Worm (Caenorhabditis elegans) whole organism, young adult: ENCODE results near the gene Y69H2.7.

ENCODE experiments used
- B0019.2 ChIP-seq: fragments of 200-800 bp; sonication (Bioruptor generic); conservative IDR thresholded peaks from 2 replicates; pipeline ENCODE4 v1.3.6; 2022; ENCODE audit warnings: missing genetic modification reagents, missing genetic modification characterization, missing compliant biosample characterization
- B0336.3 ChIP-seq: fragments of 200-800 bp; sonication (Bioruptor generic); IDR thresholded peaks from 2 replicates; pipeline ENCODE4 v1.3.6; 2022; ENCODE audit warnings: missing genetic modification characterization, missing compliant biosample characterization
- C06A6.2 ChIP-seq: fragments of 200-800 bp; sonication (Bioruptor generic); conservative IDR thresholded peaks from 2 replicates; pipeline ENCODE4 v1.3.6; 2022; ENCODE audit warnings: missing genetic modification characterization, missing compliant biosample characterization
- C17E4.6 ChIP-seq: fragments of 200-800 bp; sonication (Bioruptor generic); IDR thresholded peaks from 2 replicates; pipeline ENCODE4 v1.3.6; 2022; ENCODE audit warnings: missing genetic modification reagents, missing genetic modification characterization, missing compliant biosample characterization
- F23B12.7 ChIP-seq: sonication (generic microtip); optimal IDR thresholded peaks from 2 replicates; lab custom pipeline; 2017; ENCODE audit warnings: missing genetic modification characterization, mild to moderate bottlenecking, missing compliant biosample characterization, antibody characterized with exemption, moderate library complexity; ENCODE audit not compliant: insufficient read depth
- F33H1.4 ChIP-seq: fragments of 200-800 bp; sonication (Bioruptor generic); IDR thresholded peaks from 2 replicates; pipeline ENCODE4 v1.3.6; 2022; ENCODE audit warnings: missing genetic modification reagents, missing genetic modification characterization, missing compliant biosample characterization
- F37B4.10 ChIP-seq: fragments of 200-800 bp; sonication (Bioruptor generic); IDR thresholded peaks from 2 replicates; pipeline ENCODE4 v1.3.6; 2022; ENCODE audit warnings: missing genetic modification characterization, missing compliant biosample characterization
- T26A5.8 ChIP-seq: sonication (generic microtip); optimal IDR thresholded peaks from 2 replicates; lab custom pipeline; 2016; ENCODE audit warnings: missing genetic modification characterization, missing compliant biosample characterization
- Y53G8AR.9 ChIP-seq: fragments of 200-800 bp; sonication (Bioruptor generic); conservative IDR thresholded peaks from 2 replicates; pipeline ENCODE4 v1.3.6; 2022; ENCODE audit warnings: missing genetic modification reagents, missing genetic modification characterization, missing compliant biosample characterization
- Y79H2A.3 ChIP-seq: fragments of 200-800 bp; sonication (Bioruptor generic); conservative IDR thresholded peaks from 2 replicates; pipeline ENCODE4 v1.3.6; 2022; ENCODE audit warnings: missing genetic modification reagents, missing genetic modification characterization, missing compliant biosample characterization
- ama-1 ChIP-seq, 3 experiments: fragments of 150-350 bp in 1 of 3; sonication (generic microtip) in 2 of 3; optimal IDR thresholded peaks; 2 replicates each; lab custom pipeline; 2014 to 2018; ENCODE audit warnings: missing biosample characterization in 2 of 3, missing genetic modification characterization in 2 of 3, missing genetic modification reagents in 2 of 3
- aptf-3 ChIP-seq: fragments of 200-800 bp; sonication (Bioruptor generic); IDR thresholded peaks from 2 replicates; pipeline ENCODE4 v1.3.6; 2022; ENCODE audit warnings: missing genetic modification characterization, missing compliant biosample characterization
- bed-2 ChIP-seq: fragments of 200-800 bp; sonication (Bioruptor generic); IDR thresholded peaks from 2 replicates; pipeline ENCODE4 v1.3.6; 2022; ENCODE audit warnings: missing genetic modification reagents, missing genetic modification characterization, missing compliant biosample characterization
- ceh-100 ChIP-seq: fragments of 200-800 bp; sonication (Bioruptor generic); IDR thresholded peaks from 2 replicates; pipeline ENCODE4 v1.3.6; 2022; ENCODE audit warnings: missing genetic modification reagents, missing genetic modification characterization, missing compliant biosample characterization
- ceh-27 ChIP-seq: fragments of 200-800 bp; sonication (Bioruptor generic); optimal IDR thresholded peaks from 2 replicates; lab custom pipeline; 2018; ENCODE audit warnings: mild to moderate bottlenecking, missing genetic modification characterization, moderate library complexity, missing compliant biosample characterization
- ceh-58 ChIP-seq: fragments of 200-800 bp; sonication (Bioruptor generic); IDR thresholded peaks from 2 replicates; pipeline ENCODE4 v1.3.6; 2022; ENCODE audit warnings: missing genetic modification characterization, missing compliant biosample characterization
- ceh-79 ChIP-seq: sonication (generic microtip); optimal IDR thresholded peaks from 2 replicates; lab custom pipeline; 2017; ENCODE audit warnings: mild to moderate bottlenecking, missing genetic modification characterization, missing compliant biosample characterization
- ceh-91 ChIP-seq: fragments of 200-800 bp; sonication (Bioruptor generic); IDR thresholded peaks from 2 replicates; pipeline ENCODE4 v1.3.6; 2022; ENCODE audit warnings: missing genetic modification reagents, missing genetic modification characterization, missing compliant biosample characterization
- die-1 ChIP-seq: sonication (generic microtip); optimal IDR thresholded peaks from 2 replicates; lab custom pipeline; 2016; ENCODE audit warnings: missing genotype, mild to moderate bottlenecking, missing genetic modification characterization, missing compliant biosample characterization
- dpff-1 ChIP-seq: sonication (generic microtip); optimal IDR thresholded peaks from 2 replicates; lab custom pipeline; 2017; ENCODE audit warnings: mild to moderate bottlenecking, missing genetic modification characterization, missing compliant biosample characterization
- dpl-1 ChIP-seq: fragments of 150-350 bp; optimal IDR thresholded peaks from 2 replicates; lab custom pipeline; 2014; ENCODE audit warnings: missing biosample characterization, missing genetic modification reagents, missing genetic modification characterization
- egl-18 ChIP-seq: fragments of 200-800 bp; sonication (Bioruptor generic); IDR thresholded peaks from 2 replicates; pipeline ENCODE4 v1.3.6; 2022; ENCODE audit warnings: missing genetic modification reagents, missing genetic modification characterization, missing compliant biosample characterization
- egl-44 ChIP-seq: fragments of 200-800 bp; sonication (Bioruptor generic); IDR thresholded peaks from 2 replicates; pipeline ENCODE4 v1.3.6; 2022; ENCODE audit warnings: missing genetic modification reagents, missing genetic modification characterization, missing compliant biosample characterization
- egrh-3 ChIP-seq: fragments of 200-800 bp; sonication (Bioruptor generic); IDR thresholded peaks from 2 replicates; pipeline ENCODE4 v1.3.6; 2022; ENCODE audit warnings: missing genetic modification reagents, missing genetic modification characterization, missing compliant biosample characterization
- ekl-4 ChIP-seq: fragments of 200-800 bp; sonication (Bioruptor generic); IDR thresholded peaks from 2 replicates; pipeline ENCODE4 v1.3.6; 2022; ENCODE audit warnings: missing genetic modification reagents, missing genetic modification characterization, missing compliant biosample characterization
- ets-4 ChIP-seq: fragments of 200-800 bp; sonication (Bioruptor generic); optimal IDR thresholded peaks from 2 replicates; lab custom pipeline; 2018; ENCODE audit warnings: mild to moderate bottlenecking, missing genetic modification characterization, missing compliant biosample characterization
- fkh-3 ChIP-seq: sonication (generic microtip); optimal IDR thresholded peaks from 2 replicates; lab custom pipeline; 2016; ENCODE audit warnings: mild to moderate bottlenecking, missing genetic modification characterization, missing compliant biosample characterization
- hlh-12 ChIP-seq: sonication (generic microtip); optimal IDR thresholded peaks from 2 replicates; lab custom pipeline; 2016; ENCODE audit warnings: missing genetic modification characterization, missing compliant biosample characterization
- hrde-1 ChIP-seq: sonication (generic microtip); optimal IDR thresholded peaks from 2 replicates; lab custom pipeline; 2016; ENCODE audit warnings: missing genetic modification characterization, mild to moderate bottlenecking, missing compliant biosample characterization, moderate library complexity, missing genotype, missing genetic modification reagents, borderline replicate concordance
- lin-26 ChIP-seq: fragments of 200-800 bp; sonication (Bioruptor generic); IDR thresholded peaks from 2 replicates; pipeline ENCODE4 v1.3.6; 2022; ENCODE audit warnings: missing genetic modification reagents, missing genetic modification characterization, missing compliant biosample characterization
- lin-40 ChIP-seq: sonication (generic microtip); optimal IDR thresholded peaks from 2 replicates; lab custom pipeline; 2016; ENCODE audit warnings: missing genetic modification characterization, mild to moderate bottlenecking, missing compliant biosample characterization, missing genotype, missing genetic modification reagents
- lin-54 ChIP-seq: fragments of 200-800 bp; sonication (Bioruptor generic); optimal IDR thresholded peaks from 2 replicates; lab custom pipeline; 2018; ENCODE audit warnings: mild to moderate bottlenecking, missing genetic modification characterization, missing compliant biosample characterization
- madf-3 ChIP-seq: fragments of 200-800 bp; sonication (Bioruptor generic); IDR thresholded peaks from 2 replicates; pipeline ENCODE4 v1.3.6; 2022; ENCODE audit warnings: missing genetic modification reagents, missing genetic modification characterization, missing compliant biosample characterization
- mel-28 ChIP-seq: sonication (generic microtip); optimal IDR thresholded peaks from 2 replicates; lab custom pipeline; 2016; ENCODE audit warnings: borderline replicate concordance, mild to moderate bottlenecking, missing genetic modification characterization, missing compliant biosample characterization
- mxl-1 ChIP-seq: sonication (generic microtip); optimal IDR thresholded peaks from 2 replicates; lab custom pipeline; 2016; ENCODE audit warnings: missing genetic modification characterization, missing compliant biosample characterization
- nfya-1 ChIP-seq: sonication (generic microtip); optimal IDR thresholded peaks from 2 replicates; lab custom pipeline; 2017; ENCODE audit warnings: antibody characterized with exemption, missing compliant biosample characterization, missing genetic modification characterization, borderline replicate concordance; ENCODE audit not compliant: insufficient read depth
- nhr-120 ChIP-seq: fragments of 200-800 bp; sonication (Bioruptor generic); IDR thresholded peaks from 2 replicates; pipeline ENCODE4 v1.3.6; 2022; ENCODE audit warnings: missing genetic modification characterization, missing compliant biosample characterization
- nhr-179 ChIP-seq: sonication (generic microtip); optimal IDR thresholded peaks from 2 replicates; lab custom pipeline; 2016; ENCODE audit warnings: mild to moderate bottlenecking, missing genetic modification characterization, missing compliant biosample characterization
- nhr-90 ChIP-seq: sonication (generic microtip); optimal IDR thresholded peaks from 2 replicates; lab custom pipeline; 2016; ENCODE audit warnings: missing genotype, mild to moderate bottlenecking, missing genetic modification characterization, missing compliant biosample characterization
- repo-1 ChIP-seq: sonication (generic microtip); optimal IDR thresholded peaks from 2 replicates; lab custom pipeline; 2017; ENCODE audit warnings: mild to moderate bottlenecking, missing genetic modification characterization, missing compliant biosample characterization
- snpc-1.1 ChIP-seq: sonication (generic microtip); optimal IDR thresholded peaks from 2 replicates; lab custom pipeline; 2017; ENCODE audit warnings: missing genetic modification characterization, mild to moderate bottlenecking, missing compliant biosample characterization, antibody characterized with exemption, moderate library complexity, missing genotype, missing genetic modification reagents; ENCODE audit not compliant: insufficient read depth
- snpc-4 ChIP-seq, 5 experiments: fragments of 150-350 bp in 1 of 5; sonication (generic microtip) in 4 of 5; optimal IDR thresholded peaks; 2 replicates each; lab custom pipeline; 2014 to 2018; ENCODE audit warnings: missing genetic modification characterization in 5 of 5, missing biosample characterization in 3 of 5, antibody characterized with exemption in 2 of 5, mild to moderate bottlenecking in 2 of 5, missing compliant biosample characterization in 2 of 5, missing genotype in 2 of 5, moderate library complexity in 2 of 5, missing genetic modification reagents in 1 of 5
- somi-1 ChIP-seq: fragments of 200-800 bp; sonication (Bioruptor generic); optimal IDR thresholded peaks from 2 replicates; lab custom pipeline; 2018; ENCODE audit warnings: mild to moderate bottlenecking, missing genetic modification characterization, missing compliant biosample characterization
- ztf-18 ChIP-seq: sonication (generic microtip); optimal IDR thresholded peaks from 2 replicates; lab custom pipeline; 2016; ENCODE audit warnings: missing genotype, mild to moderate bottlenecking, missing genetic modification characterization, missing compliant biosample characterization
- ztf-26 ChIP-seq: sonication (generic microtip); optimal IDR thresholded peaks from 2 replicates; lab custom pipeline; 2017; ENCODE audit warnings: missing genetic modification characterization, missing compliant biosample characterization
- ztf-6 ChIP-seq: fragments of 200-800 bp; sonication (Bioruptor generic); IDR thresholded peaks from 2 replicates; pipeline ENCODE4 v1.3.6; 2022; ENCODE audit warnings: missing genetic modification reagents, missing genetic modification characterization, missing compliant biosample characterization

Y69H2.7 gene

DNA sequence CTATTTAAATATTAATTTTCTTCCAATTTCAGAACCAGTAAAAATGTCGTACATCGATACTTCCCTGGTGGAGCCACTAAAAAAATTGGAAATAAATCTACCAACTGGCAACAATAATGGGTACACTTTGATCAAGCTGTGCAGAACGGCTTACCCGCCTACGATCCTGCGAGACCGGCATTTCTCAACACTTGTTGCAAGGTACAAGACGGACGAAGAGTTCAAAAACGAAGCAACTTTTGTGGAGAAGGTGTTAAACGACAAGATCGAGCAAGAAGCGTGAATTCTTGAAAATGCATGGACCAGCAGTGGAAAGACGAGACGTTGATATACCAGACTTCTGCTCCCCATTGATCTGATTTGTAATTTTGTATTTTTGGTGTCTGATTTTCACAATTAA is 21.6 kb downstream of the Y69H2.7 start:
- TF ChIP-seq B0019.2 (GFP tag; lab: Robert Waterston, UW) (no peak), nfya-1 (peak; percentile 41), nhr-120 (GFP tag; lab: Robert Waterston, UW) (peak; percentile 78; the same call in 1 of the 2 replicates), fkh-3 (tag; lab: Kevin White, UChicago) (no peak), ekl-4 (GFP tag; lab: Robert Waterston, UW) (no peak), ztf-18 (tag; lab: Kevin White, UChicago) (no peak), aptf-3 (GFP tag; lab: Robert Waterston, UW) (peak; percentile 32; the same call in 1 of the 2 replicates)
- TF ChIP-seq, all 124 proteins: peak for 3

DNA sequence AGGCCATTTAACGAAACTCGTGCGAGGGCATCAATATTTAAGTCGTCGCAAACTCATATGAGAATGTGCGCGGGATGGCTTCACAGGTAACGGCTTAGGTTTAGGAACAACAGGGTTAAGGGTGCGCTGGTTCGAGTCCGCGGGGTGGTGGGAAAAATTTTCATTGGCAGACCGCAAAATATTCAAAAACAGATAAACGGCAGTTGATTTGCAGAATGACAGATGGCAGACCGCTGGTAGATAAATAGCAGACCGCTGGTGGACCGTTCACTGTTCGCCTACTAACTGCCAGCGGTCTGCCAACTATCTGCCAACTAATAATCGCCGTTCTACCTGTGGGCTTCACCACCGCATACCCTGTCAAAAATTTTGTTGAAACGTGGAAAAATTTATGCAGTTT is 22.3 kb downstream of the Y69H2.7 start:
- TF ChIP-seq die-1, result peak; percentile 24
- no peak for TF ChIP-seq ama-1 (optimal IDR thresholded peaks at IDR 0.05; lab: Kevin White, UChicago)
- peak in 1 of 2 experiments; percentile 5 for TF ChIP-seq ama-1 (GFP tag; optimal IDR thresholded peaks at IDR 0.05; lab: Kevin White, UChicago)
- no peak for TF ChIP-seq madf-3 (GFP tag; lab: Robert Waterston, UW)
- no peak for TF ChIP-seq lin-40 (tag; lab: Kevin White, UChicago)
- no peak for TF ChIP-seq F23B12.7 (tag; lab: Kevin White, UChicago)
- no peak for TF ChIP-seq lin-26
- TF ChIP-seq bed-2 (GFP tag; lab: Robert Waterston, UW), result no peak
- TF ChIP-seq F33H1.4 (GFP tag; lab: Robert Waterston, UW), result no peak
- TF ChIP-seq B0019.2 (GFP tag; lab: Robert Waterston, UW), result no peak
- no peak for TF ChIP-seq mel-28
- no peak for TF ChIP-seq dpff-1 (tag; lab: Kevin White, UChicago)
- TF ChIP-seq ztf-6 (GFP tag; lab: Robert Waterston, UW), result no peak
- no peak for TF ChIP-seq ceh-27 (GFP tag; lab: Kevin White, UChicago)
- TF ChIP-seq ztf-26 (tag; lab: Kevin White, UChicago), result no peak
- TF ChIP-seq nhr-179 (tag; lab: Kevin White, UChicago), result no peak
- no peak for TF ChIP-seq B0336.3
- no peak for TF ChIP-seq dpl-1 (GFP tag; lab: Kevin White, UChicago)
- peak; percentile 53 for TF ChIP-seq hlh-12
- no peak for TF ChIP-seq snpc-4 (GFP tag; optimal IDR thresholded peaks at IDR 0.05; lab: Kevin White, UChicago)
- TF ChIP-seq snpc-4 (tag; optimal IDR thresholded peaks at IDR 0.05; lab: Kevin White, UChicago), result peak in 1 of 4 experiments; percentile 52
- peak; percentile 69; the same call in 1 of the 2 replicates for TF ChIP-seq egl-44 (GFP tag; lab: Robert Waterston, UW)
- TF ChIP-seq egl-18 (GFP tag; lab: Robert Waterston, UW), result no peak
- TF ChIP-seq nhr-90 (tag; lab: Kevin White, UChicago), result no peak
- TF ChIP-seq ets-4 (GFP tag; lab: Kevin White, UChicago), result no peak
- TF ChIP-seq mxl-1 (tag; lab: Kevin White, UChicago), result no peak
- no peak for TF ChIP-seq ceh-91 (GFP tag; lab: Robert Waterston, UW)
- TF ChIP-seq C17E4.6, result no peak
- TF ChIP-seq snpc-1.1, result no peak
- TF ChIP-seq C06A6.2 (GFP tag; lab: Robert Waterston, UW), result no peak
- TF ChIP-seq ekl-4 (GFP tag; lab: Robert Waterston, UW), result no peak
- no peak for TF ChIP-seq lin-54 (GFP tag; lab: Kevin White, UChicago)
- no peak for TF ChIP-seq F37B4.10 (GFP tag; lab: Robert Waterston, UW)
- TF ChIP-seq ceh-58 (GFP tag; lab: Robert Waterston, UW), result no peak
- TF ChIP-seq ceh-100, result no peak
- no peak for TF ChIP-seq ceh-79 (tag; lab: Kevin White, UChicago)
- TF ChIP-seq T26A5.8 (tag; lab: Kevin White, UChicago), result no peak
- no peak for TF ChIP-seq repo-1
- TF ChIP-seq somi-1 (GFP tag; lab: Kevin White, UChicago), result no peak
- TF ChIP-seq hrde-1 (tag; lab: Kevin White, UChicago), result peak; percentile 43
- TF ChIP-seq Y79H2A.3, result no peak
- no peak for TF ChIP-seq Y53G8AR.9 (GFP tag; lab: Robert Waterston, UW)
- TF ChIP-seq egrh-3 (GFP tag; lab: Robert Waterston, UW), result no peak
